Fruit fly (Drosophila melanogaster) whole organism, wandering third instar larva: ENCODE results near the gene CG1965.

Experiments used
- N ChIP-seq: fragments of >200 bp; optimal IDR thresholded peaks from 2 replicates; lab custom pipeline; 2018; ENCODE audit warnings: missing biosample characterization, missing external identifiers, missing genetic modification characterization
- brk ChIP-seq: fragments of 200-800 bp; sonication (Bioruptor generic); optimal IDR thresholded peaks from 2 replicates; lab custom pipeline; 2016; ENCODE audit warnings: missing biosample characterization, mild to moderate bottlenecking, missing genetic modification characterization
- dmrt93B ChIP-seq: fragments of 200-800 bp; sonication (Bioruptor generic); optimal IDR thresholded peaks from 2 replicates; lab custom pipeline; 2018; ENCODE audit warnings: missing biosample characterization, mild to moderate bottlenecking, missing genetic modification characterization
- foxo ChIP-seq, 2 experiments: fragments of 200-800 bp; sonication (Bioruptor generic); optimal IDR thresholded peaks; 2 replicates in 1 of 2; 3 replicates in 1 of 2; lab custom pipeline; 2016 to 2017; ENCODE audit warnings: missing biosample characterization in 2 of 2, missing genetic modification characterization in 2 of 2
- h ChIP-seq: fragments of 200-800 bp; sonication (Bioruptor generic); optimal IDR thresholded peaks from 3 replicates; lab custom pipeline; 2016; ENCODE audit warnings: missing biosample characterization, mild to moderate bottlenecking, missing genetic modification characterization
- lola ChIP-seq: fragments of >200 bp; optimal IDR thresholded peaks from 2 replicates; lab custom pipeline; 2017; ENCODE audit warnings: missing biosample characterization, missing genetic modification characterization
- pan ChIP-seq: fragments of >200 bp; optimal IDR thresholded peaks from 2 replicates; lab custom pipeline; 2017

DNA sequence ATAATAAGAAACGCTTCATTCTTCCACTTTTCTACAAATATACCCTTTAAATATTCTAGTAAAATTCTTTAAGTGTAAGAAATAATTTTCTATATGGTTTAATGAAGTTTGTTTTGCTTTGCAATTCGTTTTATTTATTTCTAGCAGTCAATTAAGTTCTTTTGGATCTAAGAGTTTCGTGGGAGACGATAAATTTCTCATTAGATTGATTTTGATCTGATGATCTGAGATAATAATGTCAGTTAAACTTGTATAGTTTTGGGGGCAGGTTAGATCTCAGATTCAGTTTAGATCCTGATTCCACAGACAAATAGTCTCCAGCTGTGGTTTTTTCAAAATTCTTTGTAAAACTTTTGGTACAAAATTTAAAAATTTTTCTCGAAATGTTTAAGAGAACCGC lies 8.2 kb upstream of the CG1965 start, which contains the start of gene dj:
- TF ChIP-seq dmrt93B (GFP tag; lab: Kevin White, UChicago) (no peak), pan (lab: Kevin White, UChicago) (no peak), brk (GFP tag; lab: Kevin White, UChicago) (no peak), foxo (GFP tag; optimal IDR thresholded peaks at IDR 0.05; lab: Kevin White, UChicago) (no peak), N (GFP tag; lab: Kevin White, UChicago) (no peak), h (no peak), lola (no peak)
